Worm (Caenorhabditis elegans) whole organism, L1 larva: ENCODE measurements around the gene skr-15.

Experiments
- C34B4.2 ChIP-seq: sonication (generic microtip); optimal IDR thresholded peaks from 2 replicates; lab custom pipeline; 2017; ENCODE audit warnings: mild to moderate bottlenecking, missing genetic modification characterization, missing compliant biosample characterization
- F16B12.6 ChIP-seq: fragments of 150-350 bp; optimal IDR thresholded peaks from 2 replicates; lab custom pipeline; 2014; ENCODE audit warnings: missing biosample characterization, missing genetic modification characterization
- aha-1 ChIP-seq: fragments of 150-350 bp; optimal IDR thresholded peaks from 2 replicates; lab custom pipeline; 2014; ENCODE audit warnings: missing biosample characterization, missing genetic modification characterization
- aly-2 ChIP-seq: fragments of 150-350 bp; optimal IDR thresholded peaks from 2 replicates; lab custom pipeline; 2014; ENCODE audit warnings: missing biosample characterization, missing genetic modification characterization
- blmp-1 ChIP-seq: fragments of 150-350 bp; optimal IDR thresholded peaks from 2 replicates; lab custom pipeline; 2014; ENCODE audit warnings: missing biosample characterization, missing genetic modification characterization
- ceh-82 ChIP-seq, 3 experiments: fragments of 150-350 bp in 1 of 3; sonication (generic microtip) in 2 of 3; optimal IDR thresholded peaks; 2 replicates each; lab custom pipeline; 2014 to 2017; ENCODE audit warnings: missing biosample characterization in 3 of 3, missing genetic modification characterization in 3 of 3
- ceh-88 ChIP-seq: fragments of 200-800 bp; sonication (Bioruptor generic); IDR thresholded peaks from 2 replicates; pipeline ENCODE4 v1.3.6; 2022; ENCODE audit warnings: missing genetic modification characterization, missing compliant biosample characterization
- efl-1 ChIP-seq, 4 experiments: fragments of 150-350 bp; optimal IDR thresholded peaks in 3 of 4; peaks in 1 of 4; 1 replicate in 1 of 4; 2 replicates in 3 of 4; lab custom pipeline; 2014; ENCODE audit warnings: missing biosample characterization in 2 of 4, missing genetic modification characterization in 2 of 4, missing genetic modification reagents in 2 of 4
- efl-3 ChIP-seq: fragments of 200-800 bp; sonication (Bioruptor generic); optimal IDR thresholded peaks from 2 replicates; lab custom pipeline; 2018; ENCODE audit warnings: mild to moderate bottlenecking, missing genetic modification characterization, missing compliant biosample characterization
- elt-2 ChIP-seq: sonication (generic microtip); optimal IDR thresholded peaks from 2 replicates; lab custom pipeline; 2016; ENCODE audit warnings: missing genetic modification characterization, mild to moderate bottlenecking, inconsistent platforms, missing compliant biosample characterization, missing genetic modification reagents
- elt-3 ChIP-seq, 6 experiments: fragments of 150-350 bp in 1 of 6; sonication (generic microtip); optimal IDR thresholded peaks; 2 replicates each; lab custom pipeline; 2017 to 2018; ENCODE audit warnings: missing biosample characterization in 6 of 6, missing genetic modification characterization in 6 of 6, inconsistent platforms in 1 of 6
- ets-5 ChIP-seq: fragments of 200-800 bp; sonication (Bioruptor generic); IDR thresholded peaks from 2 replicates; pipeline ENCODE4 v1.3.6; 2022; ENCODE audit warnings: missing genetic modification characterization, missing compliant biosample characterization
- fkh-10 ChIP-seq: sonication (generic microtip); optimal IDR thresholded peaks from 2 replicates; lab custom pipeline; 2017; ENCODE audit warnings: missing biosample characterization, missing genetic modification reagents, missing genetic modification characterization
- fos-1 ChIP-seq: fragments of 150-350 bp; optimal IDR thresholded peaks from 2 replicates; lab custom pipeline; 2014; ENCODE audit warnings: missing biosample characterization, missing genetic modification characterization
- hlh-17 ChIP-seq: fragments of 200-800 bp; sonication (Bioruptor generic); optimal IDR thresholded peaks from 2 replicates; lab custom pipeline; 2018; ENCODE audit warnings: missing genetic modification characterization, mild to moderate bottlenecking, missing compliant biosample characterization, moderate library complexity, borderline replicate concordance
- hlh-4 ChIP-seq: sonication (generic microtip); optimal IDR thresholded peaks from 2 replicates; lab custom pipeline; 2016; ENCODE audit warnings: mild to moderate bottlenecking, missing genetic modification characterization, missing compliant biosample characterization
- jun-1 ChIP-seq: fragments of 150-350 bp; optimal IDR thresholded peaks from 2 replicates; lab custom pipeline; 2014; ENCODE audit warnings: missing biosample characterization, missing genetic modification reagents, missing genetic modification characterization
- lin-14 ChIP-seq: fragments of 200-800 bp; sonication (Bioruptor generic); optimal IDR thresholded peaks from 2 replicates; lab custom pipeline; 2018; ENCODE audit warnings: mild to moderate bottlenecking, missing genetic modification characterization, moderate library complexity, missing compliant biosample characterization
- lin-15B ChIP-seq: fragments of 150-350 bp; sonication (generic microtip); optimal IDR thresholded peaks from 3 replicates; lab custom pipeline; 2014; ENCODE audit warnings: missing biosample characterization, missing genetic modification characterization
- lin-39 ChIP-seq: fragments of 150-350 bp; optimal IDR thresholded peaks from 2 replicates; lab custom pipeline; 2014; ENCODE audit warnings: missing biosample characterization, missing genetic modification reagents, missing genetic modification characterization
- mef-2 ChIP-seq: fragments of 150-350 bp; optimal IDR thresholded peaks from 2 replicates; lab custom pipeline; 2014; ENCODE audit warnings: missing biosample characterization, missing genetic modification characterization
- nhr-12 ChIP-seq: sonication (generic microtip); optimal IDR thresholded peaks from 2 replicates; lab custom pipeline; 2017; ENCODE audit warnings: missing biosample characterization, missing genetic modification characterization
- nhr-19 ChIP-seq: fragments of 200-800 bp; sonication (Bioruptor generic); conservative IDR thresholded peaks from 2 replicates; pipeline ENCODE4 v1.3.6; 2022; ENCODE audit warnings: missing genetic modification characterization, missing compliant biosample characterization
- nhr-20 ChIP-seq: sonication (generic microtip); optimal IDR thresholded peaks from 2 replicates; lab custom pipeline; 2016; ENCODE audit warnings: mild to moderate bottlenecking, missing genetic modification characterization, missing compliant biosample characterization
- nhr-28 ChIP-seq: fragments of 150-350 bp; optimal IDR thresholded peaks from 2 replicates; lab custom pipeline; 2014; ENCODE audit warnings: missing biosample characterization, missing genetic modification characterization
- nhr-77 ChIP-seq: fragments of 150-350 bp; optimal IDR thresholded peaks from 2 replicates; lab custom pipeline; 2014; ENCODE audit warnings: missing biosample characterization, missing genetic modification characterization
- nhr-84 ChIP-seq: sonication (generic microtip); optimal IDR thresholded peaks from 2 replicates; lab custom pipeline; 2017; ENCODE audit warnings: missing biosample characterization, missing genetic modification characterization
- rnt-1 ChIP-seq: sonication (generic microtip); optimal IDR thresholded peaks from 2 replicates; lab custom pipeline; 2016; ENCODE audit warnings: mild to moderate bottlenecking, missing genetic modification characterization, moderate library complexity, missing compliant biosample characterization
- sox-4 ChIP-seq: sonication (generic microtip); optimal IDR thresholded peaks from 2 replicates; lab custom pipeline; 2016; ENCODE audit warnings: missing genetic modification characterization, missing compliant biosample characterization
- sptf-1 ChIP-seq: fragments of 150-350 bp; optimal IDR thresholded peaks from 2 replicates; lab custom pipeline; 2014; ENCODE audit warnings: missing biosample characterization, missing genetic modification characterization
- unc-30 ChIP-seq: sonication (generic microtip); optimal IDR thresholded peaks from 2 replicates; lab custom pipeline; 2017; ENCODE audit warnings: missing biosample characterization, missing genetic modification characterization
- unc-86 ChIP-seq: sonication (generic microtip); optimal IDR thresholded peaks from 2 replicates; lab custom pipeline; 2016; ENCODE audit warnings: missing genetic modification characterization, missing compliant biosample characterization
- unc-98 ChIP-seq: fragments of 200-800 bp; sonication (Bioruptor generic); IDR thresholded peaks from 2 replicates; pipeline ENCODE4 v1.3.6; 2022; ENCODE audit warnings: missing genetic modification characterization, missing compliant biosample characterization
- vab-15 ChIP-seq: sonication (generic microtip); optimal IDR thresholded peaks from 2 replicates; lab custom pipeline; 2017; ENCODE audit warnings: missing genotype, mild to moderate bottlenecking, missing genetic modification characterization, missing compliant biosample characterization
- zag-1 ChIP-seq: fragments of 150-350 bp; optimal IDR thresholded peaks from 2 replicates; lab custom pipeline; 2014; ENCODE audit warnings: missing biosample characterization, missing genetic modification characterization
- zip-4 ChIP-seq: fragments of 200-800 bp; sonication (Bioruptor generic); optimal IDR thresholded peaks from 2 replicates; lab custom pipeline; 2018; ENCODE audit warnings: mild to moderate bottlenecking, missing genetic modification characterization, moderate library complexity, missing compliant biosample characterization
- ztf-4 ChIP-seq: fragments of 150-350 bp; optimal IDR thresholded peaks from 2 replicates; lab custom pipeline; 2014; ENCODE audit warnings: missing biosample characterization, missing genetic modification characterization

The skr-15 gene

ce11 chrII:3781238-3781637 lies 42.7 kb upstream of the skr-15 start:
- TF ChIP-seq sox-4 (tag; lab: Kevin White, UChicago): no peak
- TF ChIP-seq efl-1 (optimal IDR thresholded peaks at IDR 0.05; lab: Kevin White, UChicago): no peak
- TF ChIP-seq efl-1 (GFP tag; optimal IDR thresholded peaks at IDR 0.05 in 1 of 2; lab: Kevin White, UChicago): peak in 1 of 2 experiments; percentile 67
- TF ChIP-seq mef-2: no peak

- no peak for TF ChIP-seq vab-15 (tag; lab: Kevin White, UChicago)
- TF ChIP-seq lin-14 (GFP tag; lab: Kevin White, UChicago): no peak
- no peak for TF ChIP-seq efl-3 (GFP tag; lab: Kevin White, UChicago)
- TF ChIP-seq elt-3 (tag; optimal IDR thresholded peaks at IDR 0.05; lab: Kevin White, UChicago): no peak
- no peak for TF ChIP-seq nhr-84 (tag; lab: Kevin White, UChicago)
- no peak for TF ChIP-seq unc-86 (tag; lab: Kevin White, UChicago)
- no peak for TF ChIP-seq elt-2 (tag; lab: Kevin White, UChicago)
- no peak for TF ChIP-seq hlh-4 (tag; lab: Kevin White, UChicago)
- TF ChIP-seq ztf-4 (tag; lab: Kevin White, UChicago): no peak
- no peak for TF ChIP-seq sptf-1 (tag; lab: Kevin White, UChicago)
- TF ChIP-seq nhr-19 (GFP tag; lab: Robert Waterston, UW): no peak
- no peak for TF ChIP-seq nhr-20 (tag; lab: Kevin White, UChicago)
- no peak for TF ChIP-seq nhr-12 (tag; lab: Kevin White, UChicago)
- TF ChIP-seq unc-30 (tag; lab: Kevin White, UChicago): no peak
- TF ChIP-seq fkh-10 (GFP tag; lab: Kevin White, UChicago): no peak
- TF ChIP-seq lin-39 (tag; lab: Kevin White, UChicago): no peak
- TF ChIP-seq ceh-88 (GFP tag; lab: Robert Waterston, UW): no peak
Observed at ce11 chrII:3782309-3783000, 41.5 kb upstream of the skr-15 start, which contains the start of gene T24E12.2. Gene T24E12.2, plus strand, starts transcription at chrII:3782950.

- no peak for TF ChIP-seq zag-1 (tag; lab: Kevin White, UChicago)
- TF ChIP-seq aha-1: no peak
- no peak for TF ChIP-seq nhr-19 (GFP tag; lab: Robert Waterston, UW)
- no peak for TF ChIP-seq F16B12.6
- no peak for TF ChIP-seq nhr-28 (tag; lab: Kevin White, UChicago)
- TF ChIP-seq blmp-1 (tag; lab: Kevin White, UChicago): no peak
- no peak for TF ChIP-seq hlh-17
- TF ChIP-seq unc-98 (GFP tag; lab: Robert Waterston, UW): no peak
- no peak for TF ChIP-seq unc-86 (tag; lab: Kevin White, UChicago)
- no peak for TF ChIP-seq jun-1
- no peak for TF ChIP-seq C34B4.2 (tag; lab: Kevin White, UChicago)
- no peak for TF ChIP-seq fos-1
- no peak for TF ChIP-seq zip-4 (GFP tag; lab: Kevin White, UChicago)
- no peak for TF ChIP-seq elt-3 (tag; optimal IDR thresholded peaks at IDR 0.05; lab: Kevin White, UChicago)
- no peak for TF ChIP-seq ets-5
Observed at ce11 chrII:3785257-3785656, 38.7 kb upstream of the skr-15 start, which contains the start of gene T24E12.1. Gene T24E12.1, plus strand, starts transcription at chrII:3785557.

- no peak for TF ChIP-seq nhr-77 (tag; lab: Kevin White, UChicago)
- no peak for TF ChIP-seq ceh-82 (tag; optimal IDR thresholded peaks at IDR 0.05; lab: Kevin White, UChicago)
- no peak for TF ChIP-seq lin-15B (tag; lab: Kevin White, UChicago)
- no peak for TF ChIP-seq rnt-1 (tag; lab: Kevin White, UChicago)
- no peak for TF ChIP-seq aly-2
Observed at ce11 chrII:3785756-3786155, 38.2 kb upstream of the skr-15 start.
